Worm (Caenorhabditis elegans): Measurements from ENCODE around the gene irld-66.
A peak's percentile ranks its signal among the peaks of the same experiment; 100 is the strongest.

Gene irld-66

ce11 chrII:2922359-2922758, 18.3 kb downstream of the irld-66 start:
- TF ChIP-seq let-526 (GFP tag; IDR thresholded peaks at IDR 0.05) (no peak), nhr-80 (tag; optimal IDR thresholded peaks at IDR 0.05) (peak; percentile 63), rpc-1 (optimal IDR thresholded peaks at IDR 0.05) (no peak), rpc-1 (tag; optimal IDR thresholded peaks at IDR 0.05) (no peak), Y95B8A.8 (GFP tag; IDR thresholded peaks at IDR 0.05) (0 out of 2 replicates have a peak, but pooled peaks have one; percentile 15), cebp-1 (GFP tag; IDR thresholded peaks at IDR 0.05) (no peak), cebp-1 (tag; optimal IDR thresholded peaks at IDR 0.05) (peak; percentile 24), madf-3 (GFP tag; IDR thresholded peaks at IDR 0.05) (0 out of 2 replicates have a peak, but pooled peaks have one; percentile 31), die-1 (tag; optimal IDR thresholded peaks at IDR 0.05) (no peak)

DNA sequence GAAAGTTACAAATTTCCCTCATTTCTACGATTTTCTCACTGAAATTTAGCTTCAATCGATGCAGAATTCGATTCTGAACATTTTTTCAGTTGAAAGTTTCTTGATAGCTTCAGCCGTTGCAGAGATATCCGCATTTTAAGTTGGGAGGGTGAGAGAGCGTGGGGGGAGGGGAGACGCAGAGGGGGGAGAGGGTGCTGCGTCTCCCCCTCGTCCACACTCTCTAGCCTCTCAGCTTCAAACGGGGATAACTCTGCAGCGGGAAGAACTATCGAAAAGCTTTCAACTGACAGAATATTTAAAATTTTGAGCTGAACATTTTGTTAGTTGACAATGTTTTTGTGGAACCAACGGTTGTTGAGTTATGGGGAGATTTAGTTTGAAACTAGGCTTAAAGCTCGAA, 18.8 kb downstream of the irld-66 start:
- peak; percentile 90 for TF ChIP-seq hmg-1.2 (GFP tag; IDR thresholded peaks at IDR 0.05)
- TF ChIP-seq ztf-6 (GFP tag; IDR thresholded peaks at IDR 0.05), result no peak
- TF ChIP-seq mcd-1 (GFP tag; IDR thresholded peaks at IDR 0.05), result 0 out of 2 replicates have a peak, but pooled peaks have one; percentile 12
- peak; percentile 79 for TF ChIP-seq zfh-2 (GFP tag; conservative IDR thresholded peaks at IDR 0.05)
- no peak for TF ChIP-seq F57A8.1 (GFP tag; optimal IDR thresholded peaks at IDR 0.05)
- peak; percentile 45; the same call in 1 of the 2 replicates for TF ChIP-seq egrh-3 (GFP tag; IDR thresholded peaks at IDR 0.05)

DNA sequence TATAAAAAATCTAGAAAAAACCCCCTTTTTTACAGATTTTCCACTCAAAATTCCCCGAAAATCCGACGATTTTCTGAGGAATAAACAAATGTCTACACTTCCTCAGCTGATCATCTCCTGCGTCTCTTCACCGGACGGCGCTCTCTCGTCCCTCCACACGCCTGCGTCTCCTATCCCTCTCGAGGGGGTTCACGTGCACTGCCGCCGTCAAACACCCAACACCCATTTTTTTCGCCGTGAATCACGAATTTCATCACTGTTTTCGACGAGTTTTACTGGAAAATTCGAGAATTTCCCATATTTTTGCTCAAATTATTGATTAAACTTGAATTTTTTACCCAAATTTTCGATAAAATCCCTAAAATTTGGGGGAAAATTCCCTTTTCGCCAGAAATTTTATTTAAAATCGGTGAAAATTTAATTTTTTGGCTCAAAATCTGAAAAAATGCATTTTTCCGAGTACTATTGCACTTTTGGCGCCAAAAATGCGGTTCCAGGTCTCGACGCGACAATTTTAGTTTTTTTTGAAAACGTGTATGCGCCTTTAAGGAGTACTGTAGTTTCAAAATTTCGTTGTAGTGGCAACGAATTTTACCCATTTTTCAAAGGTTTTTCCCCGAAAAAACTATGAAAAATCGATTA, 19.7 kb downstream of the irld-66 start:
- TF ChIP-seq gei-17 (GFP tag; optimal IDR thresholded peaks at IDR 0.05), result peak; percentile 44
- peak; percentile 34 for TF ChIP-seq him-1 (tag; optimal IDR thresholded peaks at IDR 0.05)
- TF ChIP-seq repo-1 (tag; optimal IDR thresholded peaks at IDR 0.05), result no peak
- no peak for TF ChIP-seq sdz-38 (tag; optimal IDR thresholded peaks at IDR 0.05)
- TF ChIP-seq egl-44 (GFP tag; IDR thresholded peaks at IDR 0.05), result no peak
- no peak for TF ChIP-seq unc-62 (GFP tag; optimal IDR thresholded peaks at IDR 0.05)
- peak; percentile 68 for TF ChIP-seq ceh-79 (tag; optimal IDR thresholded peaks at IDR 0.05)
- peak; percentile 33 for TF ChIP-seq lin-54 (GFP tag; optimal IDR thresholded peaks at IDR 0.05)
- TF ChIP-seq mcd-1 (GFP tag; IDR thresholded peaks at IDR 0.05), result peak; percentile 63
- no peak for TF ChIP-seq F55B11.4 (tag; optimal IDR thresholded peaks at IDR 0.05; ENCODE audit: borderline replicate concordance, insufficient read depth)
- TF ChIP-seq ZK185.1 (tag; optimal IDR thresholded peaks at IDR 0.05; ENCODE audit: poor library complexity, severe bottlenecking), result no peak
- TF ChIP-seq pha-4 (tag; optimal IDR thresholded peaks at IDR 0.05), result no peak
- no peak; the same call in 1 of the 2 replicates for TF ChIP-seq K11D2.4 (GFP tag; IDR thresholded peaks at IDR 0.05)
- TF ChIP-seq hmg-20 (GFP tag; IDR thresholded peaks at IDR 0.05), result no peak
- TF ChIP-seq Y56A3A.18 (GFP tag; IDR thresholded peaks at IDR 0.05), result no peak
- TF ChIP-seq ama-1 (optimal IDR thresholded peaks at IDR 0.05), result no peak
- no peak for TF ChIP-seq ama-1 (GFP tag; optimal IDR thresholded peaks at IDR 0.05)
- peak; percentile 81 for TF ChIP-seq efl-1 (GFP tag; optimal IDR thresholded peaks at IDR 0.05)
- peak; percentile 47 for TF ChIP-seq F49E8.2 (tag; optimal IDR thresholded peaks at IDR 0.05; ENCODE audit: insufficient read depth)
- TF ChIP-seq ztf-6 (GFP tag; IDR thresholded peaks at IDR 0.05), result no peak
- peak; percentile 0 for TF ChIP-seq die-1 (tag; optimal IDR thresholded peaks at IDR 0.05)
- TF ChIP-seq aptf-3 (GFP tag; IDR thresholded peaks at IDR 0.05), result no peak; the same call in 1 of the 2 replicates
- TF ChIP-seq snpc-3.4 (tag; optimal IDR thresholded peaks at IDR 0.05), result peak; percentile 46
- peak; percentile 40 for TF ChIP-seq B0035.1 (tag; optimal IDR thresholded peaks at IDR 0.05)
- TF ChIP-seq ztf-3 (GFP tag; optimal IDR thresholded peaks at IDR 0.05), result no peak
- 0 out of 2 replicates have a peak, but pooled peaks have one; percentile 21 for TF ChIP-seq ceh-100 (GFP tag; IDR thresholded peaks at IDR 0.05)
- TF ChIP-seq lag-1 (GFP tag; IDR thresholded peaks at IDR 0.05), result no peak
- TF ChIP-seq unc-130 (GFP tag; optimal IDR thresholded peaks at IDR 0.05), result peak; percentile 59
- TF ChIP-seq dpl-1 (GFP tag; optimal IDR thresholded peaks at IDR 0.05), result peak; percentile 49
- TF ChIP-seq rpc-1 (optimal IDR thresholded peaks at IDR 0.05), result no peak
- TF ChIP-seq rpc-1 (tag; optimal IDR thresholded peaks at IDR 0.05), result no peak
- no peak for TF ChIP-seq egrh-3 (GFP tag; IDR thresholded peaks at IDR 0.05)
- TF ChIP-seq lin-35 (GFP tag; optimal IDR thresholded peaks at IDR 0.05), result peak in 1 of 3 experiments; percentile 31
- TF ChIP-seq C06A6.2 (GFP tag; conservative IDR thresholded peaks at IDR 0.05), result no peak
- no peak for TF ChIP-seq ceh-58 (GFP tag; IDR thresholded peaks at IDR 0.05)
- peak; percentile 61 for TF ChIP-seq D2030.7 (GFP tag; IDR thresholded peaks at IDR 0.05)

Measured in whole organism, young adult.